Worm (Caenorhabditis elegans) whole organism, L3 larva: Measurements from ENCODE around the gene aat-6.

Experiments
- ceh-82 ChIP-seq: fragments of 150-350 bp; optimal IDR thresholded peaks from 2 replicates; lab custom pipeline; 2014; ENCODE audit warnings: missing biosample characterization, missing genetic modification characterization
- fkh-10 ChIP-seq: sonication (generic microtip); optimal IDR thresholded peaks from 2 replicates; lab custom pipeline; 2017; ENCODE audit warnings: missing biosample characterization, missing genetic modification reagents, missing genetic modification characterization
- nfya-1 ChIP-seq: sonication (generic microtip); optimal IDR thresholded peaks from 2 replicates; lab custom pipeline; 2017; ENCODE audit warnings: missing genetic modification characterization, mild to moderate bottlenecking, missing compliant biosample characterization, antibody characterized with exemption, moderate library complexity; ENCODE audit not compliant: insufficient read depth
- nhr-237 ChIP-seq: fragments of 150-350 bp; optimal IDR thresholded peaks from 2 replicates; lab custom pipeline; 2014; ENCODE audit warnings: missing biosample characterization, missing genetic modification characterization
- unc-39 ChIP-seq: sonication (generic microtip); optimal IDR thresholded peaks from 4 replicates; lab custom pipeline; 2017; ENCODE audit warnings: missing biosample characterization, missing genetic modification characterization
- zag-1 ChIP-seq: fragments of 150-350 bp; optimal IDR thresholded peaks from 2 replicates; lab custom pipeline; 2014; ENCODE audit warnings: missing biosample characterization, missing genetic modification characterization

DNA sequence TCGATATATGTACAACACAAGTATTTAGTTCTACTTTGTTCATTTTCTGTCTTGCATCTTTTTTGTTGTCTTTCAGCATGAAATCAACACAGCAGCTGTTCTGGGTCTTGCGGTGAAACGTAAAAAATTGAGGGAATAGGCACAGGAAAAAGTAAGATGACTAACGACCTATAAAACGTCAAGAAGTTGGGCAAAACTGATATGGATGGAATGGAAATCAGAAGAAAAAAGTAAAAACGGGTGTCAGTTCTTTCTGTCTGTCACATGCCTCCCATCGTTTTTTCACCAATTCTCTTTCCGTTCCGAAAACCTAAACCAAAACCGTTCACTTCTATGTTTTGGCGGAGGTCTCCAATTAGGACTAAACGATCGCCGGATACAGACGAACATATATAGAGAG lies 30.5 kb upstream of the aat-6 start:
- TF ChIP-seq nhr-237 (tag; lab: Kevin White, UChicago) (no peak), fkh-10 (GFP tag; lab: Kevin White, UChicago) (no peak), zag-1 (tag; lab: Kevin White, UChicago) (no peak), nfya-1 (tag; lab: Kevin White, UChicago) (no peak), ceh-82 (tag; lab: Kevin White, UChicago) (no peak), unc-39 (tag; lab: Kevin White, UChicago) (no peak)
